Fruit fly (Drosophila melanogaster) whole organism, embryonic: ENCODE results near the gene Fit2.

Source experiments
- Ada2b ChIP-seq: fragments of 200-800 bp; sonication (Bioruptor generic); IDR thresholded peaks from 2 replicates; pipeline ENCODE4 v1.3.6; 2022; ENCODE audit warnings: missing biosample characterization, missing genetic modification characterization
- Adf1 ChIP-seq: fragments of 200-800 bp; sonication (Bioruptor generic); IDR thresholded peaks from 2 replicates; pipeline ENCODE4 v1.3.6; 2022; ENCODE audit warnings: missing biosample characterization, missing genetic modification characterization
- Atf6 ChIP-seq: fragments of 200-800 bp; sonication (Bioruptor generic); IDR thresholded peaks from 2 replicates; pipeline ENCODE4 v1.3.6; 2022; ENCODE audit warnings: missing biosample characterization, missing genetic modification characterization
- B-H2 ChIP-seq: fragments of 200-800 bp; sonication (Bioruptor generic); optimal IDR thresholded peaks from 2 replicates; lab custom pipeline; 2018; ENCODE audit warnings: missing biosample characterization, mild to moderate bottlenecking, missing genetic modification characterization
- Bteb2 ChIP-seq: fragments of 200-800 bp; sonication (Bioruptor generic); optimal IDR thresholded peaks from 2 replicates; lab custom pipeline; 2016; ENCODE audit warnings: missing biosample characterization, missing genetic modification characterization
- CG10366 ChIP-seq: fragments of 200-800 bp; sonication (Bioruptor generic); IDR thresholded peaks from 2 replicates; pipeline ENCODE4 v1.3.6; 2022; ENCODE audit warnings: missing biosample characterization, missing genetic modification characterization
- CG10654 ChIP-seq: fragments of 200-800 bp; sonication (Bioruptor generic); optimal IDR thresholded peaks from 2 replicates; lab custom pipeline; 2016; ENCODE audit warnings: missing biosample characterization, missing genetic modification characterization
- CG11398 ChIP-seq: fragments of 200-800 bp; sonication (Bioruptor generic); optimal IDR thresholded peaks from 2 replicates; lab custom pipeline; 2016; ENCODE audit warnings: missing biosample characterization, missing genetic modification characterization
- CG12071 ChIP-seq: fragments of 200-800 bp; sonication (Bioruptor generic); optimal IDR thresholded peaks from 3 replicates; lab custom pipeline; 2018; ENCODE audit warnings: missing biosample characterization, mild to moderate bottlenecking, missing genetic modification characterization
- CG12219 ChIP-seq: fragments of 200-800 bp; sonication (Bioruptor generic); optimal IDR thresholded peaks from 3 replicates; lab custom pipeline; 2018; ENCODE audit warnings: missing biosample characterization, mild to moderate bottlenecking, missing genetic modification characterization
- CG15269 ChIP-seq: fragments of 200-800 bp; sonication (Bioruptor generic); optimal IDR thresholded peaks from 2 replicates; lab custom pipeline; 2018; ENCODE audit warnings: missing biosample characterization, mild to moderate bottlenecking, missing genetic modification characterization, moderate library complexity
- CG15601 ChIP-seq: fragments of 200-800 bp; sonication (Bioruptor generic); optimal IDR thresholded peaks from 3 replicates; lab custom pipeline; 2019; ENCODE audit warnings: missing biosample characterization, mild to moderate bottlenecking, missing genetic modification characterization, moderate library complexity
- CG16863 ChIP-seq: fragments of 200-800 bp; sonication (Bioruptor generic); optimal IDR thresholded peaks from 3 replicates; lab custom pipeline; 2016; ENCODE audit warnings: missing biosample characterization, missing genetic modification characterization
- CG17829 ChIP-seq: fragments of 200-800 bp; optimal IDR thresholded peaks from 2 replicates; lab custom pipeline; 2019; ENCODE audit warnings: missing biosample characterization, mild to moderate bottlenecking, missing genetic modification characterization, moderate library complexity
- CG2202 ChIP-seq: fragments of 200-800 bp; sonication (Bioruptor generic); optimal IDR thresholded peaks from 2 replicates; lab custom pipeline; 2018; ENCODE audit warnings: missing biosample characterization, mild to moderate bottlenecking, missing genetic modification characterization
- CG2889 ChIP-seq: fragments of 200-800 bp; sonication (Bioruptor generic); IDR thresholded peaks from 3 replicates; pipeline ENCODE4 v1.3.6; 2022; ENCODE audit warnings: missing biosample characterization, missing genetic modification characterization
- CG32532 ChIP-seq: fragments of 200-800 bp; sonication (Bioruptor generic); IDR thresholded peaks from 2 replicates; pipeline ENCODE4 v1.3.6; 2022; ENCODE audit warnings: missing biosample characterization, missing genetic modification characterization
- CG34224 ChIP-seq: fragments of 200-800 bp; sonication (Bioruptor generic); IDR thresholded peaks from 3 replicates; pipeline ENCODE4 v1.3.6; 2022; ENCODE audit warnings: missing biosample characterization, missing genetic modification characterization; ENCODE audit not compliant: partially characterized antibody
- CG4282 ChIP-seq: fragments of 200-800 bp; sonication (Bioruptor generic); optimal IDR thresholded peaks from 2 replicates; lab custom pipeline; 2016; ENCODE audit warnings: missing biosample characterization, missing genetic modification characterization
- CG4404 ChIP-seq: fragments of 200-800 bp; sonication (Bioruptor generic); IDR thresholded peaks from 2 replicates; pipeline ENCODE4 v1.3.6; 2022; ENCODE audit warnings: missing biosample characterization, missing genetic modification characterization
- CG6175 ChIP-seq: fragments of 200-800 bp; sonication (Bioruptor generic); IDR thresholded peaks from 3 replicates; pipeline ENCODE4 v1.3.6; 2022; ENCODE audit warnings: missing biosample characterization, missing genetic modification characterization
- CG6254 ChIP-seq: fragments of 200-800 bp; sonication (Bioruptor generic); optimal IDR thresholded peaks from 3 replicates; lab custom pipeline; 2017; ENCODE audit warnings: mild to moderate bottlenecking, missing biosample characterization, missing genetic modification reagents, missing genetic modification characterization
- CG6689 ChIP-seq: fragments of 200-800 bp; sonication (Bioruptor generic); IDR thresholded peaks from 2 replicates; pipeline ENCODE4 v1.3.6; 2022; ENCODE audit warnings: missing biosample characterization, missing genetic modification characterization
- CG7839 ChIP-seq: fragments of 200-800 bp; sonication (Bioruptor generic); optimal IDR thresholded peaks from 3 replicates; lab custom pipeline; 2018; ENCODE audit warnings: missing biosample characterization, mild to moderate bottlenecking, missing genetic modification characterization, moderate library complexity
- CkIIα-i1 ChIP-seq: fragments of 200-800 bp; sonication (Bioruptor generic); IDR thresholded peaks from 2 replicates; pipeline ENCODE4 v1.3.6; 2022; ENCODE audit warnings: missing biosample characterization, missing genetic modification characterization
- Dp ChIP-seq: fragments of 200-800 bp; sonication (Bioruptor generic); optimal IDR thresholded peaks from 2 replicates; lab custom pipeline; 2018; ENCODE audit warnings: missing biosample characterization, mild to moderate bottlenecking, missing genetic modification characterization, moderate library complexity
- Drgx ChIP-seq: fragments of 200-800 bp; sonication (Bioruptor generic); IDR thresholded peaks from 2 replicates; pipeline ENCODE4 v1.3.6; 2022; ENCODE audit warnings: missing biosample characterization, missing genetic modification characterization
- E2f2 ChIP-seq: fragments of 200-800 bp; sonication (Bioruptor generic); IDR thresholded peaks from 2 replicates; pipeline ENCODE4 v1.3.6; 2022; ENCODE audit warnings: missing biosample characterization, missing genetic modification characterization
- Eip74EF ChIP-seq, 2 experiments: fragments of 200-800 bp in 1 of 2; fragments of >200 bp in 1 of 2; sonication (Bioruptor generic) in 1 of 2; optimal IDR thresholded peaks; 2 replicates each; lab custom pipeline; 2017 to 2019; ENCODE audit warnings: missing biosample characterization in 2 of 2, missing genetic modification characterization in 2 of 2, mild to moderate bottlenecking in 1 of 2, moderate library complexity in 1 of 2
- GATAe ChIP-seq: fragments of 200-800 bp; sonication (Bioruptor generic); conservative IDR thresholded peaks from 2 replicates; pipeline ENCODE4 v1.3.6; 2022; ENCODE audit warnings: missing biosample characterization, missing genetic modification characterization
- HLHmδ ChIP-seq: fragments of 200-800 bp; sonication (Bioruptor generic); optimal IDR thresholded peaks from 2 replicates; lab custom pipeline; 2018; ENCODE audit warnings: missing biosample characterization, mild to moderate bottlenecking, missing genetic modification characterization, moderate library complexity
- Hmr ChIP-seq: fragments of 200-800 bp; sonication (Bioruptor generic); optimal IDR thresholded peaks from 3 replicates; lab custom pipeline; 2017; ENCODE audit warnings: mild to moderate bottlenecking, missing biosample characterization, missing genetic modification reagents, missing genetic modification characterization
- Mrtf ChIP-seq: fragments of 200-800 bp; sonication (Bioruptor generic); IDR thresholded peaks from 3 replicates; pipeline ENCODE4 v1.3.6; 2022; ENCODE audit warnings: missing biosample characterization, missing genetic modification characterization
- Rfx ChIP-seq: fragments of 200-800 bp; sonication (Bioruptor generic); IDR thresholded peaks from 2 replicates; pipeline ENCODE4 v1.3.6; 2022; ENCODE audit warnings: missing biosample characterization, missing genetic modification characterization
- Sox100B ChIP-seq: fragments of 200-800 bp; sonication (Bioruptor generic); optimal IDR thresholded peaks from 3 replicates; lab custom pipeline; 2018; ENCODE audit warnings: missing biosample characterization, mild to moderate bottlenecking, missing genetic modification characterization
- Trl ChIP-seq, 3 experiments: fragments of >200 bp in 2 of 3; fragments of 200-800 bp in 1 of 3; sonication (Bioruptor generic) in 1 of 3; optimal IDR thresholded peaks; 2 replicates in 1 of 3; 3 replicates in 2 of 3; lab custom pipeline; 2016 to 2017; ENCODE audit warnings: missing biosample characterization in 1 of 3, missing genetic modification characterization in 1 of 3
- al ChIP-seq: fragments of 200-800 bp; sonication (Bioruptor generic); IDR thresholded peaks from 2 replicates; pipeline ENCODE4 v1.3.6; 2022; ENCODE audit warnings: missing biosample characterization, missing genetic modification characterization
- ase ChIP-seq: fragments of 200-800 bp; sonication (Bioruptor generic); IDR thresholded peaks from 3 replicates; pipeline ENCODE4 v1.3.6; 2022; ENCODE audit warnings: missing biosample characterization, missing genetic modification characterization
- dmrt11E ChIP-seq: fragments of 200-800 bp; sonication (Bioruptor generic); optimal IDR thresholded peaks from 3 replicates; lab custom pipeline; 2018; ENCODE audit warnings: missing biosample characterization, mild to moderate bottlenecking, missing genetic modification characterization, moderate library complexity
- ham ChIP-seq: fragments of 200-800 bp; sonication (Bioruptor generic); IDR thresholded peaks from 2 replicates; pipeline ENCODE4 v1.3.6; 2022; ENCODE audit warnings: missing biosample characterization, missing genetic modification characterization
- ind ChIP-seq: fragments of 200-800 bp; sonication (Bioruptor generic); optimal IDR thresholded peaks from 3 replicates; lab custom pipeline; 2016; ENCODE audit warnings: missing biosample characterization, missing genetic modification characterization
- insv ChIP-seq, 2 experiments: fragments of 200-800 bp; sonication (Bioruptor generic); optimal IDR thresholded peaks; 3 replicates each; lab custom pipeline; 2016 to 2018; ENCODE audit warnings: missing biosample characterization in 2 of 2, missing genetic modification characterization in 2 of 2
- klu ChIP-seq: fragments of 200-800 bp; sonication (Bioruptor generic); IDR thresholded peaks from 2 replicates; pipeline ENCODE4 v1.3.6; 2022; ENCODE audit warnings: missing biosample characterization, missing genetic modification characterization
- pb ChIP-seq: fragments of 200-800 bp; sonication (Bioruptor generic); optimal IDR thresholded peaks from 3 replicates; lab custom pipeline; 2016; ENCODE audit warnings: missing biosample characterization, missing genetic modification characterization
- pfk ChIP-seq: fragments of 200-800 bp; sonication (Bioruptor generic); optimal IDR thresholded peaks from 2 replicates; lab custom pipeline; 2018; ENCODE audit warnings: missing biosample characterization, mild to moderate bottlenecking, missing genetic modification characterization, moderate library complexity
- sc ChIP-seq, 3 experiments: fragments of >200 bp in 2 of 3; fragments of 200-800 bp in 1 of 3; sonication (Bioruptor generic) in 1 of 3; optimal IDR thresholded peaks; 2 replicates in 2 of 3; 3 replicates in 1 of 3; lab custom pipeline; 2017; ENCODE audit warnings: mild to moderate bottlenecking in 1 of 3, missing biosample characterization in 1 of 3, missing genetic modification characterization in 1 of 3, missing genetic modification reagents in 1 of 3
- sens-2 ChIP-seq: fragments of 200-800 bp; sonication (Bioruptor generic); IDR thresholded peaks from 2 replicates; pipeline ENCODE4 v1.3.6; 2022; ENCODE audit warnings: missing biosample characterization, missing genetic modification characterization
- sqz ChIP-seq: fragments of 200-800 bp; sonication (Bioruptor generic); optimal IDR thresholded peaks from 3 replicates; lab custom pipeline; 2018; ENCODE audit warnings: missing biosample characterization, mild to moderate bottlenecking, missing genetic modification characterization
- trem ChIP-seq: fragments of 200-800 bp; optimal IDR thresholded peaks from 3 replicates; lab custom pipeline; 2019; ENCODE audit warnings: missing biosample characterization, mild to moderate bottlenecking, missing genetic modification characterization, moderate library complexity
- unc-4 ChIP-seq: fragments of 200-800 bp; sonication (Bioruptor generic); IDR thresholded peaks from 2 replicates; pipeline ENCODE4 v1.3.6; 2022; ENCODE audit warnings: missing biosample characterization, missing genetic modification characterization; ENCODE audit not compliant: partially characterized antibody

The Fit2 gene

DNA sequence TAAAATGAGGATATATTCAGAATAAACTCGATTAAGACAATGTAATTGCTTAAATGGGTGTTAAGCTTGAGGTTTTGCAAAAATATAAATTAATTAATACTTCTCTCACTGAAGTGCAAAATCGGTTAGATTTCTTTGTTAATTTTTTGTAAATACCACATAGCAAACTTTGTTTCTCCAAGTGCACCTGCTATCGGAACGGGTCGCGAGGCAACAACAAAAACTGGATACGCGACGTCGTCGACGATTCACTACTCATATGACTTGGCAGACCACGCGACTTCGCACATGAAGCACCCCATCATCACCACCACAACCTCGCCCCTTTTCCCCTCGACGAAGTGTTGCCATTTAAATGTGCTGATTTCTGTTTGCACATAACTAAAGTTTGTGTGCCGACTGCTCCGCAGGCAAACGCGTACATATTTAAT lies 17.1 kb upstream of the Fit2 start (continued):
- TF ChIP-seq sc (optimal IDR thresholded peaks at IDR 0.05; lab: Kevin White, UChicago) (no peak), sc (GFP tag; optimal IDR thresholded peaks at IDR 0.05; lab: Kevin White, UChicago) (no peak), Bteb2 (peak; percentile 23), B-H2 (no peak), CG15269 (tag; lab: Kevin White, UChicago) (peak; percentile 43), CG6254 (GFP tag; lab: Kevin White, UChicago) (no peak), Hmr (GFP tag; lab: Kevin White, UChicago) (no peak), CG4282 (GFP tag; lab: Kevin White, UChicago) (no peak), insv (GFP tag; optimal IDR thresholded peaks at IDR 0.05; lab: Kevin White, UChicago) (no peak), CG12071 (GFP tag; lab: Kevin White, UChicago) (no peak), E2f2 (GFP tag; lab: Robert Waterston, UW) (peak; percentile 26; the same call in 1 of the 2 replicates), CG7839 (tag; lab: Kevin White, UChicago) (peak; percentile 46), CG6175 (GFP tag; lab: Robert Waterston, UW) (peak; percentile 36; the same call in 1 of the 3 replicates), HLHmδ (GFP tag; lab: Kevin White, UChicago) (no peak), pfk (GFP tag; lab: Kevin White, UChicago) (no peak), CG17829 (tag; lab: Kevin White, UChicago) (no peak), ham (GFP tag; lab: Robert Waterston, UW) (no peak), CG15601 (tag; lab: Kevin White, UChicago) (no peak), Atf6 (GFP tag; lab: Robert Waterston, UW) (peak; percentile 43), CG34224 (GFP tag; lab: Robert Waterston, UW) (no peak), klu (no peak), CkIIα-i1 (GFP tag; lab: Robert Waterston, UW) (no peak), ase (GFP tag; lab: Robert Waterston, UW) (no peak), CG6689 (GFP tag; lab: Robert Waterston, UW) (peak; percentile 55), sens-2 (GFP tag; lab: Robert Waterston, UW) (no peak), CG32532 (GFP tag; lab: Robert Waterston, UW) (peak; percentile 72), CG12219 (GFP tag; lab: Kevin White, UChicago) (no peak), Mrtf (no peak), al (GFP tag; lab: Robert Waterston, UW) (peak; percentile 33; the same call in 1 of the 2 replicates), GATAe (0 out of 2 replicates have a peak, but pooled peaks have one; percentile 14), Drgx (GFP tag; lab: Robert Waterston, UW) (peak; percentile 56; the same call in 1 of the 2 replicates), Dp (no peak), CG10366 (GFP tag; lab: Robert Waterston, UW) (peak; percentile 52; the same call in 1 of the 2 replicates), CG2202 (no peak), trem (tag; lab: Kevin White, UChicago) (no peak), CG10654 (GFP tag; lab: Kevin White, UChicago) (peak; percentile 6), unc-4 (GFP tag; lab: Robert Waterston, UW) (no peak), Eip74EF (GFP tag; optimal IDR thresholded peaks at IDR 0.05; lab: Kevin White, UChicago) (no peak), CG16863 (GFP tag; lab: Kevin White, UChicago) (no peak), ind (peak; percentile 15), CG11398 (GFP tag; lab: Kevin White, UChicago) (no peak), CG2889 (GFP tag; lab: Robert Waterston, UW) (no peak), Ada2b (0 out of 2 replicates have a peak, but pooled peaks have one; percentile 30), pb (GFP tag; lab: Kevin White, UChicago) (no peak), Trl (optimal IDR thresholded peaks at IDR 0.05; lab: Kevin White, UChicago) (no peak), Trl (GFP tag; optimal IDR thresholded peaks at IDR 0.05; lab: Kevin White, UChicago) (no peak), CG4404 (GFP tag; lab: Robert Waterston, UW) (no peak), Adf1 (GFP tag; lab: Robert Waterston, UW) (peak; percentile 36; the same call in 1 of the 2 replicates), Sox100B (GFP tag; lab: Kevin White, UChicago) (no peak), Rfx (peak; percentile 69), sqz (GFP tag; lab: Kevin White, UChicago) (no peak), dmrt11E (tag; lab: Kevin White, UChicago) (no peak)
